Fruit fly (Drosophila melanogaster) whole organism, embryonic: ENCODE results near the gene Syn1.

ENCODE experiments used
- CG10147 ChIP-seq: fragments of 200-800 bp; sonication (Bioruptor generic); optimal IDR thresholded peaks from 2 replicates; lab custom pipeline; 2019; ENCODE audit warnings: missing biosample characterization, mild to moderate bottlenecking, missing genetic modification characterization, moderate library complexity
- CG10959 ChIP-seq: fragments of 200-800 bp; sonication (Bioruptor generic); IDR thresholded peaks from 2 replicates; pipeline ENCODE4 v1.3.6; 2022; ENCODE audit warnings: missing biosample characterization, missing genetic modification characterization
- CG13123 ChIP-seq: fragments of 200-800 bp; sonication (Bioruptor generic); optimal IDR thresholded peaks from 2 replicates; lab custom pipeline; 2016; ENCODE audit warnings: missing biosample characterization, missing genetic modification characterization
- CG14014 ChIP-seq: fragments of 200-800 bp; sonication (Bioruptor generic); IDR thresholded peaks from 2 replicates; pipeline ENCODE4 v1.3.6; 2022; ENCODE audit warnings: missing biosample characterization, missing genetic modification characterization
- CG1529 ChIP-seq: fragments of 200-800 bp; sonication (Bioruptor generic); optimal IDR thresholded peaks from 3 replicates; lab custom pipeline; 2018; ENCODE audit warnings: missing biosample characterization, missing genetic modification characterization
- CG17328 ChIP-seq: fragments of 200-800 bp; sonication (Bioruptor generic); IDR thresholded peaks from 2 replicates; pipeline ENCODE4 v1.3.6; 2022; ENCODE audit warnings: missing biosample characterization, missing genetic modification characterization
- CG17568 ChIP-seq: fragments of 200-800 bp; sonication (Bioruptor generic); optimal IDR thresholded peaks from 2 replicates; lab custom pipeline; 2018; ENCODE audit warnings: missing biosample characterization, mild to moderate bottlenecking, missing genetic modification characterization, moderate library complexity
- CG17912 ChIP-seq: fragments of 200-800 bp; sonication (Bioruptor generic); optimal IDR thresholded peaks from 2 replicates; lab custom pipeline; 2018; ENCODE audit warnings: missing biosample characterization, mild to moderate bottlenecking, missing genetic modification characterization
- CG18011 ChIP-seq: fragments of 200-800 bp; sonication (Bioruptor generic); optimal IDR thresholded peaks from 2 replicates; lab custom pipeline; 2017; ENCODE audit warnings: missing biosample characterization, missing genetic modification characterization, mild to moderate bottlenecking, moderate library complexity, missing genotype
- CG18262 ChIP-seq: fragments of 200-800 bp; optimal IDR thresholded peaks from 3 replicates; lab custom pipeline; 2019; ENCODE audit warnings: missing biosample characterization, mild to moderate bottlenecking, missing genetic modification characterization, moderate library complexity
- CG31441 ChIP-seq: fragments of 200-800 bp; sonication (Bioruptor generic); IDR thresholded peaks from 2 replicates; pipeline ENCODE4 v1.3.6; 2022; ENCODE audit warnings: missing biosample characterization, missing genetic modification characterization
- CG33213 ChIP-seq: fragments of 200-800 bp; sonication (Bioruptor generic); optimal IDR thresholded peaks from 3 replicates; lab custom pipeline; 2016; ENCODE audit warnings: missing biosample characterization, missing genetic modification characterization
- CG3726 ChIP-seq: fragments of 200-800 bp; sonication (Bioruptor generic); IDR thresholded peaks from 3 replicates; pipeline ENCODE4, ENCODE4 v1.3.6; 2022; ENCODE audit warnings: missing biosample characterization, missing genetic modification characterization
- CG6272 ChIP-seq: fragments of 200-800 bp; sonication (Bioruptor generic); IDR thresholded peaks from 2 replicates; pipeline ENCODE4 v1.3.6; 2022; ENCODE audit warnings: missing biosample characterization, missing genetic modification characterization
- CG7745 ChIP-seq: fragments of 200-800 bp; sonication (Bioruptor generic); optimal IDR thresholded peaks from 2 replicates; lab custom pipeline; 2018; ENCODE audit warnings: missing biosample characterization, mild to moderate bottlenecking, missing genetic modification characterization, moderate library complexity
- CG8089 ChIP-seq: fragments of 200-800 bp; sonication (Bioruptor generic); optimal IDR thresholded peaks from 3 replicates; lab custom pipeline; 2016; ENCODE audit warnings: missing biosample characterization, missing genetic modification characterization
- CHES-1-like ChIP-seq: fragments of 200-800 bp; sonication (Bioruptor generic); optimal IDR thresholded peaks from 2 replicates; lab custom pipeline; 2016; ENCODE audit warnings: missing biosample characterization, missing genetic modification characterization
- CTCF ChIP-seq: fragments of 200-800 bp; sonication (Bioruptor generic); optimal IDR thresholded peaks from 2 replicates; lab custom pipeline; 2017; ENCODE audit warnings: missing biosample characterization, mild to moderate bottlenecking, missing genetic modification characterization, moderate library complexity
- Dbx ChIP-seq: fragments of 200-800 bp; sonication (Bioruptor generic); IDR thresholded peaks from 3 replicates; pipeline ENCODE4 v1.3.6; 2022; ENCODE audit warnings: missing biosample characterization, missing genetic modification characterization
- Dfd ChIP-seq, 2 experiments: fragments of >200 bp; optimal IDR thresholded peaks; 2 replicates each; lab custom pipeline; 2017; ENCODE audit warnings: missing biosample characterization in 2 of 2, missing genetic modification characterization in 2 of 2
- E2f1 ChIP-seq: fragments of 200-800 bp; sonication (Bioruptor generic); IDR thresholded peaks from 2 replicates; pipeline ENCODE4 v1.3.6; 2022; ENCODE audit warnings: missing biosample characterization, missing genetic modification characterization
- E2f2 ChIP-seq: fragments of 200-800 bp; sonication (Bioruptor generic); IDR thresholded peaks from 2 replicates; pipeline ENCODE4 v1.3.6; 2022; ENCODE audit warnings: missing biosample characterization, missing genetic modification characterization
- ERR ChIP-seq: fragments of 200-800 bp; sonication (Bioruptor generic); optimal IDR thresholded peaks from 2 replicates; lab custom pipeline; 2016; ENCODE audit warnings: missing biosample characterization, missing genetic modification characterization
- Eip74EF ChIP-seq, 2 experiments: fragments of 200-800 bp in 1 of 2; fragments of >200 bp in 1 of 2; sonication (Bioruptor generic) in 1 of 2; optimal IDR thresholded peaks; 2 replicates each; lab custom pipeline; 2017 to 2019; ENCODE audit warnings: missing biosample characterization in 2 of 2, missing genetic modification characterization in 2 of 2, mild to moderate bottlenecking in 1 of 2, moderate library complexity in 1 of 2
- Gsc ChIP-seq: fragments of 200-800 bp; sonication (Bioruptor generic); IDR thresholded peaks from 2 replicates; pipeline ENCODE4 v1.3.6; 2022; ENCODE audit warnings: missing biosample characterization, missing genetic modification characterization
- HmgD ChIP-seq: fragments of 200-800 bp; sonication (Bioruptor generic); optimal IDR thresholded peaks from 3 replicates; lab custom pipeline; 2016; ENCODE audit warnings: missing biosample characterization, missing genetic modification characterization
- NC2α ChIP-seq: fragments of 200-800 bp; sonication (Bioruptor generic); optimal IDR thresholded peaks from 2 replicates; lab custom pipeline; 2016; ENCODE audit warnings: missing biosample characterization, missing genetic modification characterization
- Ravus ChIP-seq: fragments of 200-800 bp; sonication (Bioruptor generic); IDR thresholded peaks from 2 replicates; pipeline ENCODE4 v1.3.6; 2022; ENCODE audit warnings: missing biosample characterization, missing genetic modification characterization
- Rfx ChIP-seq: fragments of 200-800 bp; sonication (Bioruptor generic); IDR thresholded peaks from 2 replicates; pipeline ENCODE4 v1.3.6; 2022; ENCODE audit warnings: missing biosample characterization, missing genetic modification characterization
- Vsx1 ChIP-seq: fragments of 200-800 bp; sonication (Bioruptor generic); optimal IDR thresholded peaks from 2 replicates; lab custom pipeline; 2017; ENCODE audit warnings: missing biosample characterization, mild to moderate bottlenecking, missing genetic modification characterization, missing genetic modification reagents
- amos ChIP-seq: fragments of 200-800 bp; sonication (Bioruptor generic); IDR thresholded peaks from 2 replicates; pipeline ENCODE4 v1.3.6; 2022; ENCODE audit warnings: missing biosample characterization, missing genetic modification characterization; ENCODE audit not compliant: partially characterized antibody
- bsh ChIP-seq, 2 experiments: fragments of 200-800 bp; sonication (Bioruptor generic); optimal IDR thresholded peaks; 2 replicates each; lab custom pipeline; 2017 to 2018; ENCODE audit warnings: mild to moderate bottlenecking in 2 of 2, missing biosample characterization in 2 of 2, missing genetic modification characterization in 2 of 2, moderate library complexity in 1 of 2
- btn ChIP-seq: fragments of 200-800 bp; sonication (Bioruptor generic); optimal IDR thresholded peaks from 2 replicates; lab custom pipeline; 2016; ENCODE audit warnings: missing biosample characterization, missing genetic modification characterization
- cas ChIP-seq: fragments of 200-800 bp; sonication (Bioruptor generic); IDR thresholded peaks from 2 replicates; pipeline ENCODE4 v1.3.6; 2022; ENCODE audit warnings: missing biosample characterization, missing genetic modification characterization
- chm ChIP-seq: fragments of 200-800 bp; sonication (Bioruptor generic); IDR thresholded peaks from 2 replicates; pipeline ENCODE4 v1.3.6; 2022; ENCODE audit warnings: missing biosample characterization, missing genetic modification characterization
- dan ChIP-seq: fragments of 200-800 bp; sonication (Bioruptor generic); IDR thresholded peaks from 2 replicates; pipeline ENCODE4 v1.3.6; 2022; ENCODE audit warnings: missing biosample characterization, missing genetic modification characterization
- emc ChIP-seq: fragments of 200-800 bp; sonication (Bioruptor generic); optimal IDR thresholded peaks from 2 replicates; lab custom pipeline; 2016; ENCODE audit warnings: missing biosample characterization, missing genetic modification characterization
- ewg ChIP-seq: fragments of 200-800 bp; sonication (Bioruptor generic); optimal IDR thresholded peaks from 3 replicates; lab custom pipeline; 2017; ENCODE audit warnings: mild to moderate bottlenecking, missing biosample characterization, missing genetic modification reagents, missing genetic modification characterization
- gcm2 ChIP-seq: fragments of 200-800 bp; sonication (Bioruptor generic); optimal IDR thresholded peaks from 2 replicates; lab custom pipeline; 2016; ENCODE audit warnings: missing biosample characterization, missing genetic modification characterization
- gsb ChIP-seq: fragments of 200-800 bp; sonication (Bioruptor generic); IDR thresholded peaks from 2 replicates; pipeline ENCODE4 v1.3.6; 2022; ENCODE audit warnings: missing biosample characterization, missing genetic modification characterization
- hth ChIP-seq: fragments of >200 bp; optimal IDR thresholded peaks from 2 replicates; lab custom pipeline; 2017; ENCODE audit warnings: inconsistent platforms
- ken ChIP-seq: fragments of 200-800 bp; sonication (Bioruptor generic); IDR thresholded peaks from 3 replicates; pipeline ENCODE4 v1.3.6; 2022; ENCODE audit warnings: missing biosample characterization, missing genetic modification characterization
- otp ChIP-seq: fragments of 200-800 bp; sonication (Bioruptor generic); IDR thresholded peaks from 3 replicates; pipeline ENCODE4, ENCODE4 v1.3.6; 2022; ENCODE audit warnings: missing biosample characterization, missing genetic modification characterization
- pb ChIP-seq: fragments of 200-800 bp; sonication (Bioruptor generic); optimal IDR thresholded peaks from 3 replicates; lab custom pipeline; 2016; ENCODE audit warnings: missing biosample characterization, missing genetic modification characterization
- run ChIP-seq: fragments of 200-800 bp; sonication (Bioruptor generic); optimal IDR thresholded peaks from 3 replicates; lab custom pipeline; 2018; ENCODE audit warnings: missing biosample characterization, mild to moderate bottlenecking, missing genetic modification characterization
- sens ChIP-seq: fragments of 200-800 bp; sonication (Bioruptor generic); peaks from one replicate; lab custom pipeline; 2016; ENCODE audit warnings: missing biosample characterization, missing genetic modification characterization
- sima ChIP-seq: fragments of 200-800 bp; sonication (Bioruptor generic); optimal IDR thresholded peaks from 2 replicates; lab custom pipeline; 2016; ENCODE audit warnings: missing biosample characterization, missing genetic modification characterization
- tap ChIP-seq: fragments of 200-800 bp; optimal IDR thresholded peaks from 3 replicates; lab custom pipeline; 2019; ENCODE audit warnings: missing biosample characterization, mild to moderate bottlenecking, missing genetic modification characterization, moderate library complexity
- trem ChIP-seq: fragments of 200-800 bp; optimal IDR thresholded peaks from 3 replicates; lab custom pipeline; 2019; ENCODE audit warnings: missing biosample characterization, mild to moderate bottlenecking, missing genetic modification characterization, moderate library complexity
- trh ChIP-seq: fragments of 200-800 bp; sonication (Bioruptor generic); optimal IDR thresholded peaks from 2 replicates; lab custom pipeline; 2016; ENCODE audit warnings: missing biosample characterization, missing genetic modification characterization
- tup ChIP-seq: fragments of 200-800 bp; sonication (Bioruptor generic); optimal IDR thresholded peaks from 2 replicates; lab custom pipeline; 2016; ENCODE audit warnings: missing biosample characterization, mild to moderate bottlenecking, missing genetic modification characterization, moderate library complexity
- zen ChIP-seq: fragments of 200-800 bp; sonication (Bioruptor generic); optimal IDR thresholded peaks from 3 replicates; lab custom pipeline; 2018; ENCODE audit warnings: missing biosample characterization, mild to moderate bottlenecking, missing genetic modification characterization, moderate library complexity

Syn1 gene

DNA sequence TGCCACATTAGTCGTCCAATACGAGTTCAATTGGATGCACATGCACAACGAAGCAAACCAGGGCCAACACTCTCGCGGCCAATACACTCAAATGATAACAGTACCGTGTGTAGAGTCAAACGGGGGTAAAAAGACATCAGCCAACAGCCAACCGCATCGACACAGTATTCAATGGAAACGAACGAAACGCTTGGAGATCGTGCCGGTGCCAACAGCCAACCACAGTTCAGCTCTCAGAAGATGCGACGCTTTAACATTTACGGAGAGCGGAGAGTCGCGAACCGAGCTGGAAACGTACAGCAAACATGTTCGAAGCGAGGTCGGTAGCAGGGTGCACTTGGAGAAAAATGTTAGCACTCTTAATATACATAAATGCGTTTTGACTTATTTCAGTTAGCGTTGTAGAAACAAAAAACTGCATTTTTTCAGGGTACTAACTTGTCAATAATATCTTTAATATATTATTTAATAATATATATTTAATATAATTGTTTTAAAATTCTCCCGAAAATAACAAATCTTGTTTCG lies 37.7 kb upstream of the Syn1 start (continued):
- no peak for TF ChIP-seq CG17568 (GFP tag; lab: Kevin White, UChicago)
- TF ChIP-seq trem (tag; lab: Kevin White, UChicago) = peak; percentile 71
- no peak for TF ChIP-seq CG7745
- TF ChIP-seq CG14014 (GFP tag; lab: Robert Waterston, UW) = no peak
- TF ChIP-seq dan (GFP tag; lab: Robert Waterston, UW) = no peak
- peak; percentile 56 for TF ChIP-seq zen (tag; lab: Kevin White, UChicago)
- TF ChIP-seq CG13123 (GFP tag; lab: Kevin White, UChicago) = peak; percentile 44
- peak; percentile 59 for TF ChIP-seq Vsx1 (GFP tag; lab: Kevin White, UChicago)
- no peak for TF ChIP-seq CG10147 (GFP tag; lab: Kevin White, UChicago)
- TF ChIP-seq Ravus (GFP tag; lab: Robert Waterston, UW) = peak; percentile 6; the same call in 1 of the 2 replicates
- no peak for TF ChIP-seq HmgD (GFP tag; lab: Kevin White, UChicago)
- TF ChIP-seq Gsc (GFP tag; lab: Robert Waterston, UW) = peak; percentile 8; the same call in 1 of the 2 replicates
- TF ChIP-seq CG3726 (GFP tag; lab: Robert Waterston, UW) = 0 out of 3 replicates have a peak, but pooled peaks have one; percentile 17
- TF ChIP-seq tup = no peak
- no peak for TF ChIP-seq chm (GFP tag; lab: Robert Waterston, UW)
- no peak for TF ChIP-seq CG18011 (GFP tag; lab: Kevin White, UChicago)
- no peak for TF ChIP-seq CG33213 (GFP tag; lab: Kevin White, UChicago)
- no peak for TF ChIP-seq CG8089 (GFP tag; lab: Kevin White, UChicago)
- no peak for TF ChIP-seq CG6272 (GFP tag; lab: Robert Waterston, UW)
- peak; percentile 57; the same call in 1 of the 3 replicates for TF ChIP-seq otp
- TF ChIP-seq ewg (GFP tag; lab: Kevin White, UChicago) = peak; percentile 28
- no peak for TF ChIP-seq pb
- peak; percentile 35 for TF ChIP-seq run
- TF ChIP-seq CG31441 (GFP tag; lab: Robert Waterston, UW) = peak; percentile 82
- no peak for TF ChIP-seq CTCF (GFP tag; lab: Kevin White, UChicago)
- no peak; the same call in 1 of the 2 replicates for TF ChIP-seq E2f2
- TF ChIP-seq CG17328 (GFP tag; lab: Robert Waterston, UW) = peak; percentile 72; the same call in 1 of the 2 replicates
- peak; percentile 63 for TF ChIP-seq CG10959 (GFP tag; lab: Robert Waterston, UW)
- 0 out of 2 replicates have a peak, but pooled peaks have one; percentile 10 for TF ChIP-seq cas (GFP tag; lab: Robert Waterston, UW)
- TF ChIP-seq CG18262 = peak; percentile 84
- TF ChIP-seq NC2α (GFP tag; lab: Kevin White, UChicago) = no peak
- peak; percentile 22 for TF ChIP-seq CG1529 (GFP tag; lab: Kevin White, UChicago)
- TF ChIP-seq gsb = 0 out of 2 replicates have a peak, but pooled peaks have one; percentile 7
- peak; percentile 48 for TF ChIP-seq tap (tag; lab: Kevin White, UChicago)
- TF ChIP-seq btn = no peak
- TF ChIP-seq amos (GFP tag; lab: Robert Waterston, UW) = no peak
- no peak for TF ChIP-seq CG17912 (GFP tag; lab: Kevin White, UChicago)
- TF ChIP-seq Rfx = peak; percentile 69; the same call in 1 of the 2 replicates
- TF ChIP-seq gcm2 (GFP tag; lab: Kevin White, UChicago) = no peak
- TF ChIP-seq CHES-1-like (GFP tag; lab: Kevin White, UChicago) = no peak
- no peak for TF ChIP-seq Eip74EF (GFP tag; optimal IDR thresholded peaks at IDR 0.05; lab: Kevin White, UChicago)
- TF ChIP-seq ERR (GFP tag; lab: Kevin White, UChicago) = no peak
- TF ChIP-seq Dfd (GFP tag; optimal IDR thresholded peaks at IDR 0.05; lab: Kevin White, UChicago) = no peak
- TF ChIP-seq ken (GFP tag; lab: Robert Waterston, UW) = peak; percentile 52; the same call in 1 of the 3 replicates
- TF ChIP-seq Dbx (GFP tag; lab: Robert Waterston, UW) = no peak
- peak; percentile 50 to 86 for TF ChIP-seq bsh (GFP tag; optimal IDR thresholded peaks at IDR 0.05; lab: Kevin White, UChicago)
- TF ChIP-seq hth (lab: Kevin White, UChicago) = no peak
- TF ChIP-seq trh (GFP tag; lab: Kevin White, UChicago) = peak; percentile 12
- TF ChIP-seq emc (GFP tag; lab: Kevin White, UChicago) = no peak
- TF ChIP-seq sens = peak; percentile 77
- peak; percentile 52; the same call in 1 of the 2 replicates for TF ChIP-seq E2f1 (GFP tag; lab: Robert Waterston, UW)
- TF ChIP-seq sima (GFP tag; lab: Kevin White, UChicago) = no peak
